Worm (Caenorhabditis elegans): Measurements from ENCODE around the gene F37C4.5.

The F37C4.5 gene

DNA sequence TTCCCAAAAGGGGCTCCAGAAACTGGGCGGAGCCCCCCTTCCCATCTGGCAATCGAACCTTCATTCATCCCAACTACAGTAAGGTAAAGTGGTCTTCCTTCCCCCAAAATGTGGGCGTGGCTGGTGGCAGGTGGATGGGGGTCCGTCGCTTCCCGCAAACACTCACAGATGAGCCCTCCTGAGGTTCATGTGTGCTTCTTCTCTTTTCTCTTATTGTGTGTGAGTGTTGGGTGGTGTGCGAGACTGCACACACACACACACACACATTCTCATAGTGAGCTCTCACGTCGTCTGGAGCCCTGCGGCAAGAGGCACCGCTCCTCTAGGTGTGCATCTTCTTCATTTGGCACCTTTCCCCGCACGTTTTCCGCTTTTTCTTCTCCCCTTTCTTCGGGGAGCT lies 19.0 kb downstream of the F37C4.5 start:
- TF ChIP-seq pha-4 (tag; optimal IDR thresholded peaks at IDR 0.05) = no peak
- peak; percentile 9 for TF ChIP-seq nfya-1 (tag; optimal IDR thresholded peaks at IDR 0.05; ENCODE audit: insufficient read depth)

DNA sequence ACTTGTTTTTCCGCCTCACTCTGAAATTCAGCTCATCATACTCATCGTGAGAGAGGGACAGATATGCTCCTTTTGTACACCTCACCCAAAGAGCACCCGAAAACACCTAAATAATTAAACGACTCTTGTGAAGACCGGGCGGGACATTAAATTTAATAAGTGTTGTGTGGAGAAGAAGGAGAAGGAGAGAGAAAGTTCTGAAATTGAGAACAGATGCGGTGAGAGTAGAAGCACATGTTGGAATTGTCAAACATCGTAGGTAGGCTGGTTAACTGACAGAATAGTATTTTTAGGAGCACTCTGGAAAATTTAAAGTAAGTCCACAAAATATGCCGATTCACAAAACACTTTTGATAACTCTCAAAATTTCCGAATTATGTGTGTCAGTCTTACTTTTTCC lies 20.0 kb downstream of the F37C4.5 start:
- TF ChIP-seq lin-15B (tag; optimal IDR thresholded peaks at IDR 0.05) = no peak
- TF ChIP-seq nhr-237 (tag; optimal IDR thresholded peaks at IDR 0.05) = no peak
- TF ChIP-seq nhr-28 (tag; optimal IDR thresholded peaks at IDR 0.05) = no peak
- TF ChIP-seq ztf-11 (tag; optimal IDR thresholded peaks at IDR 0.05) = no peak
- TF ChIP-seq hmg-11 (tag; optimal IDR thresholded peaks at IDR 0.05) = no peak
- TF ChIP-seq aly-2 (tag; optimal IDR thresholded peaks at IDR 0.05) = no peak
- TF ChIP-seq ztf-4 (tag; optimal IDR thresholded peaks at IDR 0.05) = no peak
- no peak for TF ChIP-seq elt-1 (tag; optimal IDR thresholded peaks at IDR 0.05)
- no peak for TF ChIP-seq ceh-28 (tag; optimal IDR thresholded peaks at IDR 0.05)
- TF ChIP-seq nhr-67 (tag; optimal IDR thresholded peaks at IDR 0.05) = no peak
- TF ChIP-seq unc-62 (GFP tag; optimal IDR thresholded peaks at IDR 0.05) = no peak
- TF ChIP-seq pqm-1 (tag; optimal IDR thresholded peaks at IDR 0.05) = no peak
- TF ChIP-seq elt-2 (tag; optimal IDR thresholded peaks at IDR 0.05) = no peak
- TF ChIP-seq sea-2 (GFP tag; optimal IDR thresholded peaks at IDR 0.05) = no peak
- TF ChIP-seq fos-1 (tag; optimal IDR thresholded peaks at IDR 0.05) = no peak
- TF ChIP-seq zag-1 (tag; optimal IDR thresholded peaks at IDR 0.05) = no peak
- no peak for TF ChIP-seq egl-27 (tag; optimal IDR thresholded peaks at IDR 0.05)

DNA sequence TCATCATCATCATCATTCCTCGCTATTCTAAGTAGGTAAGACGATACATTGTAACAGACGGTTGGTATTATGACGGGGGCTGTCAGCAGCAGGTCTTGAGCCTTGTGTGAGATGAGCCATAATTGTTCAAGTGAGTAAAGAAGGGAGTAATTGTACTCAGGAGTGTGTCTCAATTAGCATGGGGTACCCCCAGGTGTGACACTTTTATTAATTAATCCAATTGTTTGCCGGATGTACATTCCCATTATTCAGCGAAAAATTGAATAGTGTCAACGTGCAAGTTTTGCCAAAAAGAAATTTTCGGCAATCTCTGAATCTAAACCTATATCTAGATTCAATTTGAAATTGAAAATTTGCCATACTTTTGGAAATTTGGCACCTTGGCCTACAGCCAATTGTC lies 24.6 kb downstream of the F37C4.5 start:
- TF ChIP-seq nhr-12 (tag; optimal IDR thresholded peaks at IDR 0.05) (no peak), hmg-11 (tag; optimal IDR thresholded peaks at IDR 0.05) (no peak), nhr-43 (tag; optimal IDR thresholded peaks at IDR 0.05; ENCODE audit: poor library complexity, severe bottlenecking) (no peak), nhr-67 (tag; optimal IDR thresholded peaks at IDR 0.05) (no peak), nhr-25 (tag; optimal IDR thresholded peaks at IDR 0.05) (no peak), ceh-28 (tag; optimal IDR thresholded peaks at IDR 0.05) (no peak), elt-1 (tag; optimal IDR thresholded peaks at IDR 0.05) (no peak)

DNA sequence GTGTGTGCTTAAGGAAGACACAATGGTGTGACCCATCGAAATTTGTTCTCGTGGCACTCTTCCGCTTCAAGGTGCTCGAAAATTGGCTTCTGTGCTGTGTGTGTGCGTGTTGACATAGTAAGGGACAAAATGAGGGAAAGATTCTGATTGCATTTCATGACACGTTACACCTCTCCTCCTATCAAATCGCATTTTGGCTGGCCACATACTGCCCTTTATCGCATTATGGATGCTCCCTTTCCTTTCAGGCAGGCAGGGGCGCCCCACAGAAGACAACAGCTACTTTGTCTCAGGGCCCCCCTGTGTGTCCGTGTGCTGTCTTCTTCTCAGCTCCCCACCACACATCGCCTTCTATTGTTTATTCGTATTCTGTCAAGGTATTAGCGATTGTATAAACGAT lies 26.1 kb downstream of the F37C4.5 start:
- no peak for TF ChIP-seq elt-3 (tag; optimal IDR thresholded peaks at IDR 0.05)
- TF ChIP-seq fkh-10 (GFP tag; optimal IDR thresholded peaks at IDR 0.05) = peak; percentile 27

DNA sequence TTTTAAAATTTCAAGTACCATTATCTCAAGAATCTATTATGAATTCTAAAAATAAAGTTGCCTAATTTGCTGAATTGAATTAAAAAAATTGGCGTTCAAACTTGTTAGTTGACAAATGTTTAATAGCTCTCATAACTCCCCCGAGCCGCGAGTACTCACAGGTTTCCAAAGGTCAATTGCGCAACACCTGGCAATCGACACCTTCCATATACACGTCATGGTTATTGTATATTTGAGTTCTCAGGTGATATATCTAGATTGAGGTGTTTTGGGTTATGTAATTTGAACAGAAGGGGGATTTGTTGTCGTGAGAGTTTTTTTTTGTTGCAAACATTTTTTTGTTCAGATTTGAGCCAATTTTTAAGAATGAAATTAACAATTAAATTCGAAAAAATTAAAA lies 29.0 kb downstream of the F37C4.5 start:
- TF ChIP-seq unc-39 (tag; optimal IDR thresholded peaks at IDR 0.05) = no peak
- no peak for TF ChIP-seq zag-1 (tag; optimal IDR thresholded peaks at IDR 0.05)
- TF ChIP-seq elt-3 (tag; optimal IDR thresholded peaks at IDR 0.05) = no peak
- TF ChIP-seq tbx-2 (tag; optimal IDR thresholded peaks at IDR 0.05) = no peak
- TF ChIP-seq hmg-11 (tag; optimal IDR thresholded peaks at IDR 0.05) = no peak
- TF ChIP-seq elt-1 (tag; optimal IDR thresholded peaks at IDR 0.05) = no peak
- no peak for TF ChIP-seq ztf-4 (tag; optimal IDR thresholded peaks at IDR 0.05)
- TF ChIP-seq fkh-10 (GFP tag; optimal IDR thresholded peaks at IDR 0.05) = no peak
- TF ChIP-seq ceh-16 (tag; optimal IDR thresholded peaks at IDR 0.05) = no peak
- TF ChIP-seq nhr-76 (tag; optimal IDR thresholded peaks at IDR 0.05) = no peak
- TF ChIP-seq skn-1 (tag; optimal IDR thresholded peaks at IDR 0.05) = no peak
- TF ChIP-seq fkh-2 (tag; optimal IDR thresholded peaks at IDR 0.05) = no peak
- TF ChIP-seq pqm-1 (tag; optimal IDR thresholded peaks at IDR 0.05) = no peak

DNA sequence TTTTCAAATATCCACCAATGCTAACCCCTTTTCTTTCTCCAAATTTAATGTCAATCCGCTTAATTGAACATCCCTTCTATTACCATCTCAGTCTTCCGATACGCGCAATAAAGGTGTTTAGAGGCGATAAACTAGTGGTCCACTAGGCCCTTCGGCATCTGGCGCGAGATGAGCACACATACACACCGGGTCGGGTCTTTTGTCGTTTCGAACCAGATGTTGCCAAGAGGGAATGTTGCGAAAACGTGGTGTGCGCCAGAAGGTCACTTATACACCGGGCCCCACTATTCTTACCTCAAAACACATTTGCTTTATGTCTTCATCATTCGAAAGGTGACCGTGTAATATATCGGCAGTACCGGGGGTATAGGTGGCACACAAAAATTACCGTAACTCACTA lies 29.6 kb downstream of the F37C4.5 start:
- TF ChIP-seq lin-15B (tag; optimal IDR thresholded peaks at IDR 0.05) (no peak), ceh-28 (tag; optimal IDR thresholded peaks at IDR 0.05) (no peak), nhr-77 (tag; optimal IDR thresholded peaks at IDR 0.05) (no peak), daf-12 (tag; optimal IDR thresholded peaks at IDR 0.05) (no peak), ceh-9 (tag; optimal IDR thresholded peaks at IDR 0.05) (no peak), tbx-2 (tag; optimal IDR thresholded peaks at IDR 0.05) (no peak), mdl-1 (tag; optimal IDR thresholded peaks at IDR 0.05) (no peak), ztf-11 (tag; optimal IDR thresholded peaks at IDR 0.05) (no peak), nhr-12 (tag; optimal IDR thresholded peaks at IDR 0.05) (no peak), hmg-11 (tag; optimal IDR thresholded peaks at IDR 0.05) (no peak), nhr-25 (tag; optimal IDR thresholded peaks at IDR 0.05) (no peak), ZK546.5 (tag; optimal IDR thresholded peaks at IDR 0.05) (no peak), unc-39 (tag; optimal IDR thresholded peaks at IDR 0.05) (no peak), eor-1 (tag; optimal IDR thresholded peaks at IDR 0.05) (no peak), unc-62 (GFP tag; optimal IDR thresholded peaks at IDR 0.05) (no peak), jun-1 (tag; optimal IDR thresholded peaks at IDR 0.05) (no peak)

All from whole organism, L3 larva.